Worm (Caenorhabditis elegans): ENCODE measurements around the gene F54E7.6.

ce11 chrIII:5680141-5680540, 19.3 kb upstream of the F54E7.6 start, which contains the start of gene pst-2:
- TF ChIP-seq med-1 (GFP tag; optimal IDR thresholded peaks at IDR 0.05; ENCODE audit: insufficient read depth) (no peak), ztf-23 (GFP tag; IDR thresholded peaks at IDR 0.05) (no peak), flt-1 (GFP tag; IDR thresholded peaks at IDR 0.05) (no peak), T22C8.4 (GFP tag; IDR thresholded peaks at IDR 0.05) (no peak), ztf-29 (GFP tag; IDR thresholded peaks at IDR 0.05) (no peak), ref-1 (GFP tag; conservative IDR thresholded peaks at IDR 0.05) (no peak), cog-1 (tag; optimal IDR thresholded peaks at IDR 0.05) (no peak)
